Fruit fly (Drosophila melanogaster) whole organism, embryonic: ENCODE measurements around the gene KP78a.

Experiments used
- Adf1 ChIP-seq: fragments of 200-800 bp; sonication (Bioruptor generic); IDR thresholded peaks from 2 replicates; pipeline ENCODE4 v1.3.6; 2022; ENCODE audit warnings: missing biosample characterization, missing genetic modification characterization
- BEAF-32 ChIP-seq: fragments of 200-800 bp; sonication (Bioruptor generic); optimal IDR thresholded peaks from 3 replicates; lab custom pipeline; 2017; ENCODE audit warnings: missing biosample characterization, missing genetic modification characterization, mild to moderate bottlenecking, moderate library complexity, missing genetic modification reagents
- CG10209 ChIP-seq: fragments of 200-800 bp; sonication (Bioruptor generic); optimal IDR thresholded peaks from 3 replicates; lab custom pipeline; 2017; ENCODE audit warnings: missing biosample characterization, mild to moderate bottlenecking, missing genetic modification characterization, missing genetic modification reagents
- CG10321 ChIP-seq: fragments of 200-800 bp; sonication (Bioruptor generic); IDR thresholded peaks from 2 replicates; pipeline ENCODE4 v1.3.6; 2022; ENCODE audit warnings: missing biosample characterization, missing genetic modification characterization
- CG11093 ChIP-seq: fragments of 200-800 bp; sonication (Bioruptor generic); IDR thresholded peaks from 3 replicates; pipeline ENCODE4 v1.3.6; 2022; ENCODE audit warnings: missing biosample characterization, missing genetic modification characterization
- CG13123 ChIP-seq: fragments of 200-800 bp; sonication (Bioruptor generic); optimal IDR thresholded peaks from 2 replicates; lab custom pipeline; 2016; ENCODE audit warnings: missing biosample characterization, missing genetic modification characterization
- CG13287 ChIP-seq: fragments of 200-800 bp; sonication (Bioruptor generic); IDR thresholded peaks from 2 replicates; pipeline ENCODE4 v1.3.6; 2022; ENCODE audit warnings: missing biosample characterization, missing genetic modification characterization; ENCODE audit not compliant: partially characterized antibody
- CG14710 ChIP-seq: fragments of 200-800 bp; sonication (Bioruptor generic); optimal IDR thresholded peaks from 3 replicates; lab custom pipeline; 2019; ENCODE audit warnings: missing biosample characterization, mild to moderate bottlenecking, missing genetic modification characterization, moderate library complexity
- CG15696 ChIP-seq: fragments of 200-800 bp; sonication (Bioruptor generic); optimal IDR thresholded peaks from 2 replicates; lab custom pipeline; 2019; ENCODE audit warnings: missing biosample characterization, mild to moderate bottlenecking, missing genetic modification characterization, moderate library complexity
- CG18262 ChIP-seq: fragments of 200-800 bp; optimal IDR thresholded peaks from 3 replicates; lab custom pipeline; 2019; ENCODE audit warnings: missing biosample characterization, mild to moderate bottlenecking, missing genetic modification characterization, moderate library complexity
- CG1832 ChIP-seq: fragments of 200-800 bp; sonication (Bioruptor generic); optimal IDR thresholded peaks from 2 replicates; lab custom pipeline; 2017; ENCODE audit warnings: missing biosample characterization, mild to moderate bottlenecking, missing genetic modification characterization, inconsistent platforms
- CG18476 ChIP-seq: fragments of 200-800 bp; sonication (Bioruptor generic); optimal IDR thresholded peaks from 2 replicates; lab custom pipeline; 2016; ENCODE audit warnings: missing biosample characterization, mild to moderate bottlenecking, missing genetic modification characterization
- CG2199 ChIP-seq: fragments of 200-800 bp; sonication (Bioruptor generic); IDR thresholded peaks from 3 replicates; pipeline ENCODE4 v1.3.6; 2022; ENCODE audit warnings: missing biosample characterization, missing genetic modification characterization
- CG2889 ChIP-seq: fragments of 200-800 bp; sonication (Bioruptor generic); IDR thresholded peaks from 3 replicates; pipeline ENCODE4 v1.3.6; 2022; ENCODE audit warnings: missing biosample characterization, missing genetic modification characterization
- CG31224 ChIP-seq: fragments of 200-800 bp; sonication (Bioruptor generic); IDR thresholded peaks from 2 replicates; pipeline ENCODE4 v1.3.6; 2022; ENCODE audit warnings: missing biosample characterization, missing genetic modification characterization
- CG33557 ChIP-seq: fragments of 200-800 bp; sonication (Bioruptor generic); optimal IDR thresholded peaks from 2 replicates; lab custom pipeline; 2019; ENCODE audit warnings: missing biosample characterization, mild to moderate bottlenecking, missing genetic modification characterization, moderate library complexity
- CG5953 ChIP-seq: fragments of 200-800 bp; sonication (Bioruptor generic); IDR thresholded peaks from 2 replicates; pipeline ENCODE4 v1.3.6; 2022; ENCODE audit warnings: missing biosample characterization, missing genetic modification characterization
- CG6175 ChIP-seq: fragments of 200-800 bp; sonication (Bioruptor generic); IDR thresholded peaks from 3 replicates; pipeline ENCODE4 v1.3.6; 2022; ENCODE audit warnings: missing biosample characterization, missing genetic modification characterization
- CG6654 ChIP-seq: fragments of 200-800 bp; sonication (Bioruptor generic); optimal IDR thresholded peaks from 2 replicates; lab custom pipeline; 2017; ENCODE audit warnings: missing biosample characterization, mild to moderate bottlenecking, missing genetic modification characterization
- CG6683 ChIP-seq: fragments of 200-800 bp; sonication (Bioruptor generic); optimal IDR thresholded peaks from 2 replicates; lab custom pipeline; 2017; ENCODE audit warnings: missing biosample characterization, mild to moderate bottlenecking, missing genetic modification characterization, missing genetic modification reagents
- CG9876 ChIP-seq: fragments of 200-800 bp; sonication (Bioruptor generic); optimal IDR thresholded peaks from 2 replicates; lab custom pipeline; 2016; ENCODE audit warnings: missing biosample characterization, missing genetic modification characterization
- CHES-1-like ChIP-seq: fragments of 200-800 bp; sonication (Bioruptor generic); optimal IDR thresholded peaks from 2 replicates; lab custom pipeline; 2016; ENCODE audit warnings: missing biosample characterization, missing genetic modification characterization
- D ChIP-seq, 2 experiments: fragments of 200-800 bp in 1 of 2; fragments of >200 bp in 1 of 2; sonication (Bioruptor generic) in 1 of 2; optimal IDR thresholded peaks; 2 replicates in 1 of 2; 3 replicates in 1 of 2; lab custom pipeline; 2017; ENCODE audit warnings: mild to moderate bottlenecking in 1 of 2, missing biosample characterization in 1 of 2, missing genetic modification characterization in 1 of 2, missing genetic modification reagents in 1 of 2
- Deaf1 ChIP-seq: fragments of 200-800 bp; optimal IDR thresholded peaks from 3 replicates; lab custom pipeline; 2019; ENCODE audit warnings: missing biosample characterization, mild to moderate bottlenecking, missing genetic modification characterization, moderate library complexity
- Dip2 ChIP-seq: fragments of 200-800 bp; sonication (Bioruptor generic); IDR thresholded peaks from 2 replicates; pipeline ENCODE4 v1.3.6; 2022; ENCODE audit warnings: missing biosample characterization, missing genetic modification characterization
- Eip74EF ChIP-seq, 2 experiments: fragments of 200-800 bp in 1 of 2; fragments of >200 bp in 1 of 2; sonication (Bioruptor generic) in 1 of 2; optimal IDR thresholded peaks; 2 replicates each; lab custom pipeline; 2017 to 2019; ENCODE audit warnings: missing biosample characterization in 2 of 2, missing genetic modification characterization in 2 of 2, mild to moderate bottlenecking in 1 of 2, moderate library complexity in 1 of 2
- GATAe ChIP-seq: fragments of 200-800 bp; sonication (Bioruptor generic); conservative IDR thresholded peaks from 2 replicates; pipeline ENCODE4 v1.3.6; 2022; ENCODE audit warnings: missing biosample characterization, missing genetic modification characterization
- HLHmδ ChIP-seq: fragments of 200-800 bp; sonication (Bioruptor generic); optimal IDR thresholded peaks from 2 replicates; lab custom pipeline; 2018; ENCODE audit warnings: missing biosample characterization, mild to moderate bottlenecking, missing genetic modification characterization, moderate library complexity
- Jarid2 ChIP-seq: fragments of 200-800 bp; sonication (Bioruptor generic); optimal IDR thresholded peaks from 3 replicates; lab custom pipeline; 2017; ENCODE audit warnings: mild to moderate bottlenecking, missing biosample characterization, missing genetic modification reagents, missing genetic modification characterization
- Scr ChIP-seq: fragments of 200-800 bp; sonication (Bioruptor generic); IDR thresholded peaks from 2 replicates; pipeline ENCODE4 v1.3.6; 2022; ENCODE audit warnings: missing biosample characterization, missing genetic modification characterization; ENCODE audit not compliant: partially characterized antibody
- Sox100B ChIP-seq: fragments of 200-800 bp; sonication (Bioruptor generic); optimal IDR thresholded peaks from 3 replicates; lab custom pipeline; 2018; ENCODE audit warnings: missing biosample characterization, mild to moderate bottlenecking, missing genetic modification characterization
- aop ChIP-seq: fragments of 200-800 bp; sonication (Bioruptor generic); IDR thresholded peaks from 2 replicates; pipeline ENCODE4 v1.3.6; 2022; ENCODE audit warnings: missing biosample characterization, missing genetic modification characterization
- ap ChIP-seq: fragments of 200-800 bp; sonication (Bioruptor generic); IDR thresholded peaks from 2 replicates; pipeline ENCODE4 v1.3.6; 2022; ENCODE audit warnings: missing biosample characterization, missing genetic modification characterization
- bab2 ChIP-seq: fragments of 200-800 bp; sonication (Bioruptor generic); optimal IDR thresholded peaks from 2 replicates; lab custom pipeline; 2016; ENCODE audit warnings: missing biosample characterization, missing genetic modification characterization
- bigmax ChIP-seq: fragments of 200-800 bp; sonication (Bioruptor generic); optimal IDR thresholded peaks from 2 replicates; lab custom pipeline; 2018; ENCODE audit warnings: missing biosample characterization, mild to moderate bottlenecking, missing genetic modification characterization
- eve ChIP-seq, 2 experiments: fragments of >200 bp; optimal IDR thresholded peaks; 2 replicates each; lab custom pipeline; 2017; ENCODE audit warnings: missing biosample characterization in 2 of 2, missing genetic modification characterization in 2 of 2
- fru ChIP-seq: fragments of >200 bp; optimal IDR thresholded peaks from 2 replicates; lab custom pipeline; 2017
- gfzf ChIP-seq: fragments of 200-800 bp; sonication (Bioruptor generic); optimal IDR thresholded peaks from 2 replicates; lab custom pipeline; 2016; ENCODE audit warnings: missing biosample characterization, mild to moderate bottlenecking, missing genetic modification characterization, moderate library complexity
- hth ChIP-seq: fragments of >200 bp; optimal IDR thresholded peaks from 2 replicates; lab custom pipeline; 2017; ENCODE audit warnings: inconsistent platforms
- kah ChIP-seq: fragments of 200-800 bp; sonication (Bioruptor generic); optimal IDR thresholded peaks from 2 replicates; lab custom pipeline; 2018; ENCODE audit warnings: missing biosample characterization, mild to moderate bottlenecking, missing genetic modification characterization
- nau ChIP-seq: fragments of 200-800 bp; sonication (Bioruptor generic); optimal IDR thresholded peaks from 3 replicates; lab custom pipeline; 2017; ENCODE audit warnings: missing biosample characterization, mild to moderate bottlenecking, missing genetic modification characterization, missing genetic modification reagents
- nerfin-1 ChIP-seq: fragments of 200-800 bp; sonication (Bioruptor generic); optimal IDR thresholded peaks from 3 replicates; lab custom pipeline; 2019; ENCODE audit warnings: missing biosample characterization, mild to moderate bottlenecking, missing genetic modification characterization, moderate library complexity
- p53 ChIP-seq: fragments of 200-800 bp; sonication (Bioruptor generic); optimal IDR thresholded peaks from 2 replicates; lab custom pipeline; 2016; ENCODE audit warnings: missing biosample characterization, missing genetic modification characterization
- pfk ChIP-seq: fragments of 200-800 bp; sonication (Bioruptor generic); optimal IDR thresholded peaks from 2 replicates; lab custom pipeline; 2018; ENCODE audit warnings: missing biosample characterization, mild to moderate bottlenecking, missing genetic modification characterization, moderate library complexity
- pros ChIP-seq: fragments of 200-800 bp; sonication (Bioruptor generic); optimal IDR thresholded peaks from 3 replicates; lab custom pipeline; 2019; ENCODE audit warnings: missing biosample characterization, mild to moderate bottlenecking, missing genetic modification characterization, moderate library complexity
- so ChIP-seq: fragments of 200-800 bp; sonication (Bioruptor generic); IDR thresholded peaks from 3 replicates; pipeline ENCODE4 v1.3.6; 2022; ENCODE audit warnings: missing biosample characterization, missing genetic modification characterization
- trh ChIP-seq: fragments of 200-800 bp; sonication (Bioruptor generic); optimal IDR thresholded peaks from 2 replicates; lab custom pipeline; 2016; ENCODE audit warnings: missing biosample characterization, missing genetic modification characterization
- vfl ChIP-seq: fragments of 200-800 bp; sonication (Bioruptor generic); optimal IDR thresholded peaks from 2 replicates; lab custom pipeline; 2016; ENCODE audit warnings: missing biosample characterization, missing genetic modification characterization
- wor ChIP-seq: fragments of 200-800 bp; sonication (Bioruptor generic); IDR thresholded peaks from 2 replicates; pipeline ENCODE4 v1.3.6; 2022; ENCODE audit warnings: missing biosample characterization, missing genetic modification characterization
- yki ChIP-seq: fragments of >200 bp; optimal IDR thresholded peaks from 3 replicates; lab custom pipeline; 2018
- zen2 ChIP-seq: fragments of 200-800 bp; sonication (Bioruptor generic); IDR thresholded peaks from 3 replicates; pipeline ENCODE4 v1.3.6; 2022; ENCODE audit warnings: missing biosample characterization, missing genetic modification characterization; ENCODE audit not compliant: partially characterized antibody

KP78a gene

DNA sequence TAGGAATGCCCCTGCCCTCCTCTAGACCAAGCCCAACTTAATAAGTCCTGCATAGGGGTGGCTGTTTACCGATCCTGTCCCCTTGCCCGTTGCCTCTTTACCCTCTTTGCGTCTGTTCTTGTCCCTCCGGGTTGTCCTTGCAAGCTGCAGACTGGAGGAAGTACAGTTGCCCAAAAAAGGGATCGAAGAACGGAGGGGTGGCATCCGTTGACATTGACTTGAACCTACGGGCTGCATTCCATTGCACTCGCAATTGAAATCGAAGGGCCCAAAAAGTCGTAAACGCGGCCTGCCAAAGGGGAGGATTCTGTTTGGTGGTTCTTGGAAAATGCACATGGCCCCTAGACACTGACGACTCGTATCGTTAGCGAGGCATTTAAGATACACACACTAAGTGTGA, 17.4 kb upstream of the KP78a start:
- TF ChIP-seq CG14710 (no peak), pfk (no peak), hth (no peak), Scr (GFP tag; lab: Robert Waterston, UW) (no peak), CG2199 (0 out of 3 replicates have a peak, but pooled peaks have one; percentile 32), Deaf1 (tag; lab: Kevin White, UChicago) (no peak), CG18262 (tag; lab: Kevin White, UChicago) (no peak), CG1832 (GFP tag; lab: Kevin White, UChicago) (no peak), CG2889 (no peak), nerfin-1 (tag; lab: Kevin White, UChicago) (peak; percentile 75), BEAF-32 (GFP tag; lab: Kevin White, UChicago) (no peak), CG9876 (GFP tag; lab: Kevin White, UChicago) (no peak), p53 (GFP tag; lab: Kevin White, UChicago) (no peak), pros (GFP tag; lab: Kevin White, UChicago) (peak; percentile 97)

DNA sequence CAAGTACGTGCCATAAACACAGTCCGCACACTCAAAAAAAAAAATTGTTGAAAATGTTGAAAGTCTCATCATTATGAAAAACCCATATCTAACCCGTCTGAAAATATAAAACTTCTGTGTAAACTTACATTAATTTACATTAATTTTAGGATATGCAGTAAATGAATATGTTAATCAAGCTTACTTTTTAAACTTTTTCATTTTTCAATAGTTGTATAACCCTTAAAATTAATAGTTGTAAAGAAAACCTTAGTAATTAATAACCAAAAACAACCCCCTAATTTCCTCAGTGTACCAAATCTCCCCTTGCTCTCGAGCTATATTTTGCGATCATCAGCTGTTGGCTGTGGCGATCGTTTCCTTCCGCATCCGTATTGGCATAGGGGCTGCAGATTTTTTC, 15.8 kb upstream of the KP78a start:
- peak; percentile 49 for TF ChIP-seq CG10209 (GFP tag; lab: Kevin White, UChicago)
- TF ChIP-seq CG10321 (GFP tag; lab: Robert Waterston, UW): no peak
- no peak for TF ChIP-seq CG6175 (GFP tag; lab: Robert Waterston, UW)
- TF ChIP-seq D (optimal IDR thresholded peaks at IDR 0.05; lab: Kevin White, UChicago): no peak
- TF ChIP-seq D (GFP tag; optimal IDR thresholded peaks at IDR 0.05; lab: Kevin White, UChicago): peak; percentile 61
- no peak for TF ChIP-seq CHES-1-like (GFP tag; lab: Kevin White, UChicago)
- no peak for TF ChIP-seq nau (GFP tag; lab: Kevin White, UChicago)
- no peak for TF ChIP-seq CG18476 (GFP tag; lab: Kevin White, UChicago)
- TF ChIP-seq CG31224 (GFP tag; lab: Robert Waterston, UW): no peak
- no peak for TF ChIP-seq GATAe (GFP tag; lab: Robert Waterston, UW)
- no peak for TF ChIP-seq Sox100B (GFP tag; lab: Kevin White, UChicago)
- no peak for TF ChIP-seq CG5953 (GFP tag; lab: Robert Waterston, UW)
- TF ChIP-seq CG11093 (GFP tag; lab: Robert Waterston, UW): no peak
- TF ChIP-seq ap (GFP tag; lab: Robert Waterston, UW): no peak
- TF ChIP-seq Adf1 (GFP tag; lab: Robert Waterston, UW): no peak
- TF ChIP-seq CG13123 (GFP tag; lab: Kevin White, UChicago): no peak
- TF ChIP-seq aop: no peak
- no peak for TF ChIP-seq yki
- TF ChIP-seq fru (lab: Kevin White, UChicago): no peak
- TF ChIP-seq Jarid2 (GFP tag; lab: Kevin White, UChicago): no peak
- TF ChIP-seq CG33557 (GFP tag; lab: Kevin White, UChicago): peak; percentile 62
- no peak for TF ChIP-seq CG6654 (GFP tag; lab: Kevin White, UChicago)
- TF ChIP-seq vfl (GFP tag; lab: Kevin White, UChicago): no peak
- TF ChIP-seq CG14710: peak; percentile 84
- TF ChIP-seq eve (GFP tag; optimal IDR thresholded peaks at IDR 0.05; lab: Kevin White, UChicago): no peak
- no peak for TF ChIP-seq zen2 (GFP tag; lab: Robert Waterston, UW)
- TF ChIP-seq so (GFP tag; lab: Robert Waterston, UW): no peak
- TF ChIP-seq CG13287 (GFP tag; lab: Robert Waterston, UW): no peak
- TF ChIP-seq bigmax (GFP tag; lab: Kevin White, UChicago): no peak
- no peak for TF ChIP-seq wor
- no peak for TF ChIP-seq gfzf (GFP tag; lab: Kevin White, UChicago)
- TF ChIP-seq trh (GFP tag; lab: Kevin White, UChicago): no peak
- no peak for TF ChIP-seq kah (GFP tag; lab: Kevin White, UChicago)
- no peak for TF ChIP-seq Dip2 (GFP tag; lab: Robert Waterston, UW)
- peak; percentile 92 for TF ChIP-seq CG15696 (tag; lab: Kevin White, UChicago)
- TF ChIP-seq CG6683 (GFP tag; lab: Kevin White, UChicago): no peak
- TF ChIP-seq HLHmδ (GFP tag; lab: Kevin White, UChicago): no peak
- TF ChIP-seq bab2 (GFP tag; lab: Kevin White, UChicago): no peak
- no peak for TF ChIP-seq Eip74EF (GFP tag; optimal IDR thresholded peaks at IDR 0.05; lab: Kevin White, UChicago)
